Worm (Caenorhabditis elegans): Measurements from ENCODE around the gene pudl-2.

- TF ChIP-seq unc-3 (GFP tag; conservative IDR thresholded peaks at IDR 0.05) = no peak
- no peak for TF ChIP-seq unc-3 (tag; optimal IDR thresholded peaks at IDR 0.05)
- no peak for TF ChIP-seq ets-4 (tag; optimal IDR thresholded peaks at IDR 0.05)
- TF ChIP-seq npax-4 (tag; optimal IDR thresholded peaks at IDR 0.05) = no peak
- TF ChIP-seq tbx-2 (tag; optimal IDR thresholded peaks at IDR 0.05) = no peak
Measured at ce11 chrIV:2849269-2849668, 14.7 kb downstream of the pudl-2 start.

Data from whole organism, late embryonic.